Fruit fly (Drosophila melanogaster) S2 (cell line): ENCODE results near the gene CG10366.

Experiments
- CG8478 ChIP-seq: fragments of >200 bp; optimal IDR thresholded peaks from 2 replicates; lab custom pipeline; 2018
- CTCF ChIP-seq, 2 experiments: fragments of >200 bp; optimal IDR thresholded peaks; 2 replicates each; lab custom pipeline; 2018

dm6 chr2L:19586436-19587333 lies 2.6 kb downstream of the CG10366 start, which contains the start of gene Lar:
- TF ChIP-seq CTCF (optimal IDR thresholded peaks at IDR 0.05; lab: Kevin White, UChicago) (peak; percentile 7 to 28), CG8478 (lab: Kevin White, UChicago) (no peak)
